Worm (Caenorhabditis elegans) whole organism, late embryonic: ENCODE measurements around the gene C18C4.7.

Experiments
- K09A11.1 ChIP-seq: sonication (generic microtip); optimal IDR thresholded peaks from 2 replicates; lab custom pipeline; 2017; ENCODE audit warnings: antibody characterized with exemption, mild to moderate bottlenecking, missing genetic modification characterization, missing compliant biosample characterization; ENCODE audit not compliant: insufficient read depth
- ceh-19 ChIP-seq: fragments of 200-800 bp; sonication (Bioruptor generic); optimal IDR thresholded peaks from 2 replicates; lab custom pipeline; 2018; ENCODE audit warnings: mild to moderate bottlenecking, missing genetic modification characterization, missing compliant biosample characterization
- ceh-2 ChIP-seq: sonication (generic microtip); optimal IDR thresholded peaks from 2 replicates; lab custom pipeline; 2016; ENCODE audit warnings: missing genotype, missing genetic modification characterization, missing compliant biosample characterization
- ceh-24 ChIP-seq: sonication (generic microtip); optimal IDR thresholded peaks from 2 replicates; lab custom pipeline; 2016; ENCODE audit warnings: mild to moderate bottlenecking, missing genetic modification characterization, missing compliant biosample characterization
- ceh-31 ChIP-seq: sonication (generic microtip); optimal IDR thresholded peaks from 2 replicates; lab custom pipeline; 2016; ENCODE audit warnings: missing genetic modification characterization, missing compliant biosample characterization
- ceh-34 ChIP-seq: sonication (generic microtip); optimal IDR thresholded peaks from 2 replicates; lab custom pipeline; 2016; ENCODE audit warnings: mild to moderate bottlenecking, missing genetic modification characterization, missing compliant biosample characterization
- ceh-48 ChIP-seq: sonication (generic microtip); optimal IDR thresholded peaks from 2 replicates; lab custom pipeline; 2016; ENCODE audit warnings: missing genetic modification characterization, inconsistent platforms, missing compliant biosample characterization
- ceh-6 ChIP-seq: fragments of 200-800 bp; sonication (Bioruptor generic); optimal IDR thresholded peaks from 2 replicates; lab custom pipeline; 2018; ENCODE audit warnings: mild to moderate bottlenecking, missing genetic modification characterization, missing compliant biosample characterization
- che-1 ChIP-seq: sonication (generic microtip); optimal IDR thresholded peaks from 2 replicates; lab custom pipeline; 2016; ENCODE audit warnings: mild to moderate bottlenecking, missing genetic modification characterization, missing compliant biosample characterization
- dmd-4 ChIP-seq: sonication (generic microtip); optimal IDR thresholded peaks from 2 replicates; lab custom pipeline; 2016; ENCODE audit warnings: borderline replicate concordance, missing genetic modification characterization, missing compliant biosample characterization
- ets-4 ChIP-seq: sonication (generic microtip); optimal IDR thresholded peaks from 2 replicates; lab custom pipeline; 2016; ENCODE audit warnings: missing genetic modification characterization, missing compliant biosample characterization
- fax-1 ChIP-seq: sonication (generic microtip); optimal IDR thresholded peaks from 2 replicates; lab custom pipeline; 2016; ENCODE audit warnings: missing genotype, missing genetic modification characterization, missing compliant biosample characterization
- fkh-6 ChIP-seq: sonication (generic microtip); optimal IDR thresholded peaks from 2 replicates; lab custom pipeline; 2016; ENCODE audit warnings: missing genetic modification characterization, missing compliant biosample characterization
- gmeb-2 ChIP-seq: sonication (generic microtip); optimal IDR thresholded peaks from 2 replicates; lab custom pipeline; 2016; ENCODE audit warnings: missing genetic modification characterization, inconsistent platforms, missing compliant biosample characterization
- hlh-13 ChIP-seq: fragments of 200-800 bp; sonication (Bioruptor generic); optimal IDR thresholded peaks from 2 replicates; lab custom pipeline; 2018; ENCODE audit warnings: mild to moderate bottlenecking, missing genetic modification characterization, missing compliant biosample characterization
- hlh-6 ChIP-seq: sonication (generic microtip); optimal IDR thresholded peaks from 2 replicates; lab custom pipeline; 2016; ENCODE audit warnings: missing genotype, missing genetic modification characterization, missing compliant biosample characterization
- lim-6 ChIP-seq: sonication (generic microtip); optimal IDR thresholded peaks from 2 replicates; lab custom pipeline; 2016; ENCODE audit warnings: missing genetic modification characterization, missing compliant biosample characterization
- madf-2 ChIP-seq: sonication (generic microtip); optimal IDR thresholded peaks from 2 replicates; lab custom pipeline; 2017; ENCODE audit warnings: missing genetic modification characterization, missing compliant biosample characterization
- nfya-1 ChIP-seq: sonication (generic microtip); optimal IDR thresholded peaks from 2 replicates; lab custom pipeline; 2017; ENCODE audit warnings: missing genetic modification characterization, mild to moderate bottlenecking, missing compliant biosample characterization, antibody characterized with exemption, moderate library complexity
- nhr-11 ChIP-seq: fragments of 150-350 bp; optimal IDR thresholded peaks from 2 replicates; lab custom pipeline; 2014; ENCODE audit warnings: missing biosample characterization, missing genetic modification characterization
- nhr-232 ChIP-seq: sonication (generic microtip); optimal IDR thresholded peaks from 2 replicates; lab custom pipeline; 2016; ENCODE audit warnings: missing genetic modification characterization, missing compliant biosample characterization
- pag-3 ChIP-seq: sonication (generic microtip); optimal IDR thresholded peaks from 2 replicates; lab custom pipeline; 2016; ENCODE audit warnings: missing compliant biosample characterization, missing genetic modification characterization, borderline replicate concordance
- pat-9 ChIP-seq: fragments of 200-800 bp; sonication (Bioruptor generic); optimal IDR thresholded peaks from 2 replicates; lab custom pipeline; 2018; ENCODE audit warnings: mild to moderate bottlenecking, missing genetic modification characterization, moderate library complexity, missing compliant biosample characterization
- pax-1 ChIP-seq: fragments of 150-350 bp; optimal IDR thresholded peaks from 2 replicates; lab custom pipeline; 2014; ENCODE audit warnings: missing biosample characterization, missing genetic modification characterization
- pha-2 ChIP-seq: sonication (generic microtip); optimal IDR thresholded peaks from 2 replicates; lab custom pipeline; 2017; ENCODE audit warnings: mild to moderate bottlenecking, missing genetic modification characterization, missing compliant biosample characterization
- pros-1 ChIP-seq: fragments of 150-350 bp; optimal IDR thresholded peaks from 2 replicates; lab custom pipeline; 2014; ENCODE audit warnings: missing biosample characterization, missing genetic modification reagents, missing genetic modification characterization
- ref-2 ChIP-seq: sonication (generic microtip); optimal IDR thresholded peaks from 2 replicates; lab custom pipeline; 2016; ENCODE audit warnings: missing genetic modification characterization, missing compliant biosample characterization
- sdc-2 ChIP-seq: sonication (generic microtip); optimal IDR thresholded peaks from 2 replicates; lab custom pipeline; 2016; ENCODE audit warnings: missing genotype, missing genetic modification characterization, missing compliant biosample characterization
- sox-2 ChIP-seq: fragments of 200-800 bp; sonication (Bioruptor generic); IDR thresholded peaks from 2 replicates; pipeline ENCODE4 v1.3.6; 2022; ENCODE audit warnings: missing genetic modification reagents, missing genetic modification characterization, missing compliant biosample characterization
- sox-4 ChIP-seq: sonication (generic microtip); optimal IDR thresholded peaks from 2 replicates; lab custom pipeline; 2017; ENCODE audit warnings: mild to moderate bottlenecking, missing genetic modification characterization, inconsistent platforms, missing compliant biosample characterization
- syd-9 ChIP-seq: sonication (generic microtip); optimal IDR thresholded peaks from 2 replicates; lab custom pipeline; 2016; ENCODE audit warnings: mild to moderate bottlenecking, missing genetic modification characterization, moderate library complexity, missing compliant biosample characterization
- tbx-2 ChIP-seq: sonication (generic microtip); optimal IDR thresholded peaks from 2 replicates; lab custom pipeline; 2016; ENCODE audit warnings: missing genetic modification characterization, missing compliant biosample characterization
- unc-3 ChIP-seq, 2 experiments: fragments of 200-800 bp in 1 of 2; sonication (Bioruptor generic) in 1 of 2; sonication (generic microtip) in 1 of 2; conservative IDR thresholded peaks in 1 of 2; optimal IDR thresholded peaks in 1 of 2; 2 replicates each; pipeline versions ENCODE4 v1.3.6 to Lab custom; 2016 to 2022; ENCODE audit warnings: missing compliant biosample characterization in 2 of 2, missing genetic modification characterization in 2 of 2, missing genetic modification reagents in 1 of 2
- unc-42 ChIP-seq: sonication (generic microtip); optimal IDR thresholded peaks from 2 replicates; lab custom pipeline; 2016; ENCODE audit warnings: missing genotype, missing genetic modification characterization, missing compliant biosample characterization
- unc-55 ChIP-seq: sonication (generic microtip); optimal IDR thresholded peaks from 2 replicates; lab custom pipeline; 2017; ENCODE audit warnings: missing biosample characterization, missing genetic modification reagents, missing genetic modification characterization
- zip-5 ChIP-seq: sonication (generic microtip); optimal IDR thresholded peaks from 2 replicates; lab custom pipeline; 2016; ENCODE audit warnings: missing genetic modification characterization, missing compliant biosample characterization
- ztf-16 ChIP-seq: sonication (generic microtip); optimal IDR thresholded peaks from 2 replicates; lab custom pipeline; 2017; ENCODE audit warnings: missing genetic modification characterization, missing compliant biosample characterization

The C18C4.7 gene

DNA sequence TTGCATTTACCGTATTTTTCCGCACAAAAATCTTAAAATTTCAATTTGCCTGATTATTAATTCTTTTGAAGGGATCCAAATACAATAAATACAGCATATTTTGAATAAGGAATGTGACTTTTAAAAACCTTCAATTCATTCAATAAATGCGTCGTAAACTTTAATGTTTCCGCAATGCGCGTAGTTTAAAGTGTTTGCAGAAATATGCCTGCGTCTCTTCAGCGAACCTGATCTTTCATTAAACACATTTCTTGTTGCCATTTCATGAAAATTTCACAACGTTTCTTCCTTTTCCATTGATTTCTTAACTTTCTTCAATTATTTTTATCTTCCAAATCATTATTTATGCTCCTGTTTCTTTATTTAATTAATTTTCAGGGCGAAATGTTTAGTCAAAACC, 25.3 kb upstream of the C18C4.7 start, which contains the start of gene vps-37 (continued):
- TF ChIP-seq ceh-6 (GFP tag; lab: Kevin White, UChicago) (no peak), nfya-1 (peak; percentile 59), zip-5 (tag; lab: Kevin White, UChicago) (peak; percentile 3), unc-3 (GFP tag; conservative IDR thresholded peaks at IDR 0.05; lab: Robert Waterston, UW) (no peak), unc-3 (tag; optimal IDR thresholded peaks at IDR 0.05; lab: Kevin White, UChicago) (peak; percentile 47), tbx-2 (tag; lab: Kevin White, UChicago) (no peak), sox-2 (GFP tag; lab: Robert Waterston, UW) (no peak), lim-6 (no peak), hlh-6 (no peak), pros-1 (no peak), K09A11.1 (tag; lab: Kevin White, UChicago) (no peak), che-1 (tag; lab: Kevin White, UChicago) (no peak), sox-4 (no peak), dmd-4 (tag; lab: Kevin White, UChicago) (no peak), nhr-232 (tag; lab: Kevin White, UChicago) (no peak), ztf-16 (no peak), gmeb-2 (tag; lab: Kevin White, UChicago) (no peak), ceh-31 (tag; lab: Kevin White, UChicago) (peak; percentile 58), ceh-48 (tag; lab: Kevin White, UChicago) (peak; percentile 35), pha-2 (no peak), ref-2 (no peak), sdc-2 (tag; lab: Kevin White, UChicago) (no peak), ceh-19 (GFP tag; lab: Kevin White, UChicago) (no peak), pat-9 (tag; lab: Kevin White, UChicago) (no peak), madf-2 (tag; lab: Kevin White, UChicago) (peak; percentile 19), pax-1 (tag; lab: Kevin White, UChicago) (peak; percentile 61)

DNA sequence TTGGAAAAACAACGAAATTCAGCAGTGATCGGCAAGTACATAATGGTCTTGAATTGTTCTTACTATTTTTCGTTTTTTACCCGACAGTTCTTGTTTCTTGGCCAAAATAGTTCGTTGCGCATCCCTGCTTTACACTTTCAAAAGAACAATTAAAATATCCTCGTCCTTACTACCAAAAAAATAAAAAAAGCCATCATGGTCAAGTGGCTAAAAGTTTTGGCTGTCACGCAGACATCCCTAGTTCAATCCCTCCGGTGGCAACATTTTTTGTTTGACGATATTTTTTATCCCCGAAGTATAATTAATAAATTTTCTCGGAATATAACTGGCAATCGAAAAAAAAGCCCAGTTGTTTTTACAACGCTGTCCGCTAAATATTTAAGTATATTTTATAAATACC, 24.9 kb upstream of the C18C4.7 start:
- no peak for TF ChIP-seq tbx-2 (tag; lab: Kevin White, UChicago)
- no peak for TF ChIP-seq ceh-48 (tag; lab: Kevin White, UChicago)
- TF ChIP-seq sox-2 (GFP tag; lab: Robert Waterston, UW): no peak
- TF ChIP-seq fkh-6 (tag; lab: Kevin White, UChicago): no peak
- no peak for TF ChIP-seq dmd-4 (tag; lab: Kevin White, UChicago)

- TF ChIP-seq pax-1 (tag; lab: Kevin White, UChicago) (no peak), ceh-48 (tag; lab: Kevin White, UChicago) (no peak)
- TF ChIP-seq, all 69 proteins: peak for 0
These were observed 20.9 kb upstream of the C18C4.7 start for ce11 chrV:5587955-5588354.

ce11 chrV:5587042-5587441, 20.0 kb upstream of the C18C4.7 start:
- TF ChIP-seq tbx-2 (tag; lab: Kevin White, UChicago) (no peak), pag-3 (tag; lab: Kevin White, UChicago) (no peak), pros-1 (no peak), lim-6 (no peak), fax-1 (tag; lab: Kevin White, UChicago) (no peak), ceh-34 (tag; lab: Kevin White, UChicago) (no peak), fkh-6 (tag; lab: Kevin White, UChicago) (no peak), ceh-19 (GFP tag; lab: Kevin White, UChicago) (no peak), hlh-13 (GFP tag; lab: Kevin White, UChicago) (no peak), unc-55 (no peak), ets-4 (tag; lab: Kevin White, UChicago) (no peak)

DNA sequence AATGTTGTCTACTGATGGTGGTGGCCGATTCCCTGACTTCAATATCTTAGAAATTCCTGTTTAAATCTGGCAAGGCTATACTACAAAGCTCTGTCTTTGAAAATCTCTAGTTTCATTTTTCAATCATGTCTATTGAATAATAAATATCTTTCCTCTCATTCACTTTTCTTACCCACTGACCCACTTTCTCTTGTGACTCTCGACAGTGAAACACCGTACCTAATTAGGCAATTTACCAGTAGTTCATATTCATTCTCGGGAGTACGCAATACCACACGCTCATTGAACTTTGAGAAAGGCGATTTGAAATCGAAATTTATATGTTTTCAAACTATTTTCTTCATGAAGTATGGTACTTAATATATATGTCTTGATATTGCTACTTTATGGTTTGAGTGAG, 17.8 kb upstream of the C18C4.7 start, which contains the start of gene CD4.11:
CD4.11 (plus strand) TSS at position 301 of the 400 bp plus-strand sequence.
- TF ChIP-seq syd-9 (tag; lab: Kevin White, UChicago) (no peak), ceh-2 (tag; lab: Kevin White, UChicago) (no peak), pat-9 (tag; lab: Kevin White, UChicago) (no peak), sox-4 (no peak), unc-42 (tag; lab: Kevin White, UChicago) (no peak), nhr-11 (no peak), ceh-19 (GFP tag; lab: Kevin White, UChicago) (no peak), ceh-24 (tag; lab: Kevin White, UChicago) (no peak)
